Worm (Caenorhabditis elegans) whole organism, early embryonic: ENCODE results near the gene ufl-1.

Experiments used
- B0310.2 ChIP-seq: sonication (generic microtip); optimal IDR thresholded peaks from 2 replicates; lab custom pipeline; 2016; ENCODE audit warnings: mild to moderate bottlenecking, missing genetic modification characterization, missing compliant biosample characterization
- F13C5.2 ChIP-seq: sonication (generic microtip); optimal IDR thresholded peaks from 2 replicates; lab custom pipeline; 2017; ENCODE audit warnings: mild to moderate bottlenecking, missing genetic modification characterization, inconsistent platforms, missing compliant biosample characterization
- aly-1 ChIP-seq: sonication (generic microtip); optimal IDR thresholded peaks from 2 replicates; lab custom pipeline; 2016; ENCODE audit warnings: missing genetic modification characterization, missing compliant biosample characterization
- ama-1 ChIP-seq: fragments of 150-350 bp; optimal IDR thresholded peaks from 2 replicates; lab custom pipeline; 2014
- ceh-13 ChIP-seq: fragments of 200-800 bp; sonication (Bioruptor generic); optimal IDR thresholded peaks from 2 replicates; lab custom pipeline; 2018; ENCODE audit warnings: mild to moderate bottlenecking, missing genetic modification characterization, missing compliant biosample characterization
- ceh-36 ChIP-seq: sonication (generic microtip); optimal IDR thresholded peaks from 2 replicates; lab custom pipeline; 2016; ENCODE audit warnings: missing genetic modification characterization, inconsistent platforms, missing compliant biosample characterization
- ets-7 ChIP-seq: sonication (generic microtip); optimal IDR thresholded peaks from 2 replicates; lab custom pipeline; 2016; ENCODE audit warnings: missing genotype, missing genetic modification characterization, missing compliant biosample characterization
- flt-1 ChIP-seq: fragments of 200-800 bp; sonication (Bioruptor generic); IDR thresholded peaks from 2 replicates; pipeline ENCODE4 v1.3.6; 2022; ENCODE audit warnings: missing genetic modification characterization, missing compliant biosample characterization
- hmbx-1 ChIP-seq: sonication (generic microtip); optimal IDR thresholded peaks from 2 replicates; lab custom pipeline; 2016; ENCODE audit warnings: mild to moderate bottlenecking, missing genetic modification characterization, missing compliant biosample characterization
- hmg-4 ChIP-seq: fragments of 200-800 bp; sonication (Bioruptor generic); optimal IDR thresholded peaks from 2 replicates; lab custom pipeline; 2018; ENCODE audit warnings: mild to moderate bottlenecking, missing genetic modification characterization, missing compliant biosample characterization
- hnd-1 ChIP-seq: sonication (generic microtip); optimal IDR thresholded peaks from 2 replicates; lab custom pipeline; 2016; ENCODE audit warnings: missing genetic modification characterization, missing compliant biosample characterization
- pes-1 ChIP-seq: fragments of 200-800 bp; sonication (Bioruptor generic); IDR thresholded peaks from 2 replicates; pipeline ENCODE4 v1.3.6; 2022; ENCODE audit warnings: missing genetic modification reagents, missing genetic modification characterization, missing compliant biosample characterization
- scrt-1 ChIP-seq: fragments of 200-800 bp; sonication (Bioruptor generic); IDR thresholded peaks from 2 replicates; pipeline ENCODE4 v1.3.6; 2022; ENCODE audit warnings: missing genetic modification characterization, missing compliant biosample characterization
- sea-1 ChIP-seq: fragments of 200-800 bp; sonication (Bioruptor generic); conservative IDR thresholded peaks from 2 replicates; pipeline ENCODE4 v1.3.6; 2022; ENCODE audit warnings: missing genetic modification characterization, missing compliant biosample characterization
- tbx-11 ChIP-seq: fragments of 200-800 bp; sonication (Bioruptor generic); IDR thresholded peaks from 2 replicates; pipeline ENCODE4 v1.3.6; 2022; ENCODE audit warnings: missing genetic modification characterization, missing compliant biosample characterization
- tbx-37 ChIP-seq: fragments of 200-800 bp; sonication (Bioruptor generic); conservative IDR thresholded peaks from 2 replicates; pipeline ENCODE4 v1.3.6; 2022; ENCODE audit warnings: missing genetic modification reagents, missing genetic modification characterization, missing compliant biosample characterization
- tra-4 ChIP-seq: sonication (generic microtip); optimal IDR thresholded peaks from 2 replicates; lab custom pipeline; 2017; ENCODE audit warnings: missing genetic modification characterization, missing compliant biosample characterization

ufl-1 gene

DNA sequence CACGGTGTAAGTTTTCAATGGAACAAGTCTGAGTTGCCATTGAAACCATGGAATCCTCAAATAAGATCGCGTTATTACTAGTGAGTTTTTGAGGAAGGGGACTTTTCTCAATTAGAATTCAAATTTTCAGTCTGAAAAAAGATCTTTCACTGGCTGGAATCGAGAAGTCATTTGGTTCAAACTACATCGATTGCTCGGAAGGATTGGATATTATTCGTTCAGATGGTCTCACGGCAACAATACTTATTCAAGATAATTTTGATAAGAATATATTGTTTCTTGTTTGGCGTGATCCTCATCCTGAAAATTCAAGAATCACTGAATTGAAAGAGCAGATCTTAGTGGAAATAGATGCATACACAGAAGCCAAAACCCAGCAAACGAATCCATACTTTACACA lies 30.8 kb upstream of the ufl-1 start:
- no peak for TF ChIP-seq ama-1 (lab: Kevin White, UChicago)
- no peak for TF ChIP-seq B0310.2 (tag; lab: Kevin White, UChicago)
- TF ChIP-seq tra-4 (tag; lab: Kevin White, UChicago), result no peak
- no peak for TF ChIP-seq ets-7 (tag; lab: Kevin White, UChicago)
- no peak for TF ChIP-seq hnd-1 (tag; lab: Kevin White, UChicago)
- no peak for TF ChIP-seq pes-1
- TF ChIP-seq hmg-4, result no peak
- no peak for TF ChIP-seq ceh-13 (GFP tag; lab: Kevin White, UChicago)

ce11 chrIV:7065022-7065421 lies 28.4 kb upstream of the ufl-1 start, which contains the start of gene Y43B11AL.1:
Gene Y43B11AL.1, plus strand, starts transcription at chrIV:7065322.
- TF ChIP-seq pes-1 (no peak), F13C5.2 (tag; lab: Kevin White, UChicago) (no peak), scrt-1 (GFP tag; lab: Robert Waterston, UW) (no peak), tbx-11 (GFP tag; lab: Robert Waterston, UW) (no peak), sea-1 (GFP tag; lab: Robert Waterston, UW) (no peak), ceh-36 (tag; lab: Kevin White, UChicago) (no peak), tra-4 (tag; lab: Kevin White, UChicago) (no peak), hnd-1 (tag; lab: Kevin White, UChicago) (no peak), tbx-37 (GFP tag; lab: Robert Waterston, UW) (no peak), ceh-13 (GFP tag; lab: Kevin White, UChicago) (no peak), ets-7 (tag; lab: Kevin White, UChicago) (no peak), flt-1 (GFP tag; lab: Robert Waterston, UW) (no peak), aly-1 (no peak), hmg-4 (no peak), B0310.2 (tag; lab: Kevin White, UChicago) (no peak), hmbx-1 (no peak)

- no peak for TF ChIP-seq tra-4 (tag; lab: Kevin White, UChicago)
- TF ChIP-seq scrt-1 (GFP tag; lab: Robert Waterston, UW), result no peak
- no peak for TF ChIP-seq flt-1 (GFP tag; lab: Robert Waterston, UW)
- no peak for TF ChIP-seq hnd-1 (tag; lab: Kevin White, UChicago)
- no peak for TF ChIP-seq aly-1
- no peak for TF ChIP-seq ama-1 (lab: Kevin White, UChicago)
- no peak for TF ChIP-seq hmg-4
- no peak for TF ChIP-seq sea-1 (GFP tag; lab: Robert Waterston, UW)
- no peak for TF ChIP-seq ets-7 (tag; lab: Kevin White, UChicago)
- no peak for TF ChIP-seq B0310.2 (tag; lab: Kevin White, UChicago)
- TF ChIP-seq hmbx-1, result no peak
- TF ChIP-seq ceh-13 (GFP tag; lab: Kevin White, UChicago), result no peak
- TF ChIP-seq ceh-36 (tag; lab: Kevin White, UChicago), result no peak
- TF ChIP-seq tbx-37 (GFP tag; lab: Robert Waterston, UW), result no peak
- no peak for TF ChIP-seq tbx-11 (GFP tag; lab: Robert Waterston, UW)
Measured at ce11 chrIV:7062697-7063096, 26.0 kb upstream of the ufl-1 start.

- TF ChIP-seq hmbx-1 (no peak), scrt-1 (GFP tag; lab: Robert Waterston, UW) (no peak), hmg-4 (no peak), sea-1 (GFP tag; lab: Robert Waterston, UW) (no peak), aly-1 (no peak), tbx-37 (GFP tag; lab: Robert Waterston, UW) (no peak), tra-4 (tag; lab: Kevin White, UChicago) (no peak), flt-1 (GFP tag; lab: Robert Waterston, UW) (no peak), pes-1 (no peak), tbx-11 (GFP tag; lab: Robert Waterston, UW) (no peak), B0310.2 (tag; lab: Kevin White, UChicago) (no peak), F13C5.2 (tag; lab: Kevin White, UChicago) (no peak), ama-1 (lab: Kevin White, UChicago) (no peak), hnd-1 (tag; lab: Kevin White, UChicago) (no peak), ceh-13 (GFP tag; lab: Kevin White, UChicago) (no peak), ceh-36 (tag; lab: Kevin White, UChicago) (no peak), ets-7 (tag; lab: Kevin White, UChicago) (no peak)
Measured at ce11 chrIV:7057677-7058076, 21.0 kb upstream of the ufl-1 start, which contains the start of gene srx-50. Gene srx-50, plus strand, starts transcription at chrIV:7057977.

DNA sequence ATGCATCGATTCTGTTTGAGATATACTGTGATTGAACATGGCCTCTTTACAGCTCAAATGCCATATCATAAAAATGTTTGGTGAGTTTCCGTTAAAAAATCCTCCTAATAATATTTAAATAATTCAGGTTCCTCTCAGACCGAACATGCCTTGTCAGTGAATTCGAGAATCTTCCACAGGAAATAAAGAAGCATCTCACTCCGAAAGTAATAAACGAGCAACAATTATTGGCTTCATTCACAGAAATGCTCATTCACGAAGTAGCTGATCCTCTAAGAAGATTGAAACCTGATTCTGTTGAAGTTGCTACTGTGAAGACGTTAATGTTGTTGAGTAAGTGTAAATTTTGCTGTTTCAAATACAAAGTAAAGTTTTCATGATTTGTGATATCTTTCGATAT lies 15.5 kb upstream of the ufl-1 start:
- TF ChIP-seq hmbx-1 (no peak), aly-1 (no peak)

- TF ChIP-seq sea-1 (GFP tag; lab: Robert Waterston, UW) (no peak), tbx-37 (GFP tag; lab: Robert Waterston, UW) (no peak), tbx-11 (GFP tag; lab: Robert Waterston, UW) (no peak), ama-1 (lab: Kevin White, UChicago) (no peak), ceh-13 (GFP tag; lab: Kevin White, UChicago) (no peak)
Measured at ce11 chrIV:7051515-7051914, 14.9 kb upstream of the ufl-1 start.

DNA sequence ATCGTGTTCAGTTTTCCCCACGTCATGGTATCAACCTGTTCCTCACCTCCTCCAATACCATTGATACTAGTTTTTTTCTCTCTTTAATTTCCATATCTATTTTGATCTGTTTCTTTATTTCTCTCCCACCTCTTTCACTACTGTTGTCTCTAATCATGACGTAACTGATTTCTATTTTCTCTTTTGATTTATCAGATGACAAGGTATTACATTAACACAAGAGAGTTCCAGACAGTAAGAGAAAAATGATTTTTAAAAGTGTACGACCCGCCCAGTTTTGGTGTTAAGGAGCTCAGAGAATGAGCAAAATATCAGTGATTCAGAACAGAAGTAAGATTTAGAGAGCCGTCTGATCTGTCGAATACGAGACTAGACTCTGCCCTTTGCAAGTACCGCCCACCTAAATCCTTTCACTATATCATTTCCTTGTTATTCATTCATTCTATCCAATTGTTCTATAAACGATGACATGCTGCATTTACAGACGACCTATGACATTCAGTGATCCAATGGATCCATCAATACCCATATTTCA lies 13.1 kb upstream of the ufl-1 start, which contains the start of gene nhr-105:
nhr-105 (plus strand) TSS at position 485 of the 535 bp plus-strand sequence.
- TF ChIP-seq tra-4 (tag; lab: Kevin White, UChicago) (no peak), ceh-13 (GFP tag; lab: Kevin White, UChicago) (no peak)
